Worm (Caenorhabditis elegans) whole organism, early embryonic: Measurements from ENCODE around the gene F02E11.2.

ENCODE experiments used
- F13C5.2 ChIP-seq: sonication (generic microtip); optimal IDR thresholded peaks from 2 replicates; lab custom pipeline; 2017; ENCODE audit warnings: mild to moderate bottlenecking, missing genetic modification characterization, inconsistent platforms, missing compliant biosample characterization
- aly-1 ChIP-seq: sonication (generic microtip); optimal IDR thresholded peaks from 2 replicates; lab custom pipeline; 2016; ENCODE audit warnings: missing genetic modification characterization, missing compliant biosample characterization
- ceh-13 ChIP-seq: fragments of 200-800 bp; sonication (Bioruptor generic); optimal IDR thresholded peaks from 2 replicates; lab custom pipeline; 2018; ENCODE audit warnings: mild to moderate bottlenecking, missing genetic modification characterization, missing compliant biosample characterization
- ceh-36 ChIP-seq: sonication (generic microtip); optimal IDR thresholded peaks from 2 replicates; lab custom pipeline; 2016; ENCODE audit warnings: missing genetic modification characterization, inconsistent platforms, missing compliant biosample characterization
- ets-7 ChIP-seq: sonication (generic microtip); optimal IDR thresholded peaks from 2 replicates; lab custom pipeline; 2016; ENCODE audit warnings: missing genotype, missing genetic modification characterization, missing compliant biosample characterization
- flt-1 ChIP-seq: fragments of 200-800 bp; sonication (Bioruptor generic); IDR thresholded peaks from 2 replicates; pipeline ENCODE4 v1.3.6; 2022; ENCODE audit warnings: missing genetic modification characterization, missing compliant biosample characterization
- hmbx-1 ChIP-seq: sonication (generic microtip); optimal IDR thresholded peaks from 2 replicates; lab custom pipeline; 2016; ENCODE audit warnings: mild to moderate bottlenecking, missing genetic modification characterization, missing compliant biosample characterization
- pes-1 ChIP-seq: fragments of 200-800 bp; sonication (Bioruptor generic); IDR thresholded peaks from 2 replicates; pipeline ENCODE4 v1.3.6; 2022; ENCODE audit warnings: missing genetic modification reagents, missing genetic modification characterization, missing compliant biosample characterization
- sea-1 ChIP-seq: fragments of 200-800 bp; sonication (Bioruptor generic); conservative IDR thresholded peaks from 2 replicates; pipeline ENCODE4 v1.3.6; 2022; ENCODE audit warnings: missing genetic modification characterization, missing compliant biosample characterization
- tbx-11 ChIP-seq: fragments of 200-800 bp; sonication (Bioruptor generic); IDR thresholded peaks from 2 replicates; pipeline ENCODE4 v1.3.6; 2022; ENCODE audit warnings: missing genetic modification characterization, missing compliant biosample characterization

Gene F02E11.2

DNA sequence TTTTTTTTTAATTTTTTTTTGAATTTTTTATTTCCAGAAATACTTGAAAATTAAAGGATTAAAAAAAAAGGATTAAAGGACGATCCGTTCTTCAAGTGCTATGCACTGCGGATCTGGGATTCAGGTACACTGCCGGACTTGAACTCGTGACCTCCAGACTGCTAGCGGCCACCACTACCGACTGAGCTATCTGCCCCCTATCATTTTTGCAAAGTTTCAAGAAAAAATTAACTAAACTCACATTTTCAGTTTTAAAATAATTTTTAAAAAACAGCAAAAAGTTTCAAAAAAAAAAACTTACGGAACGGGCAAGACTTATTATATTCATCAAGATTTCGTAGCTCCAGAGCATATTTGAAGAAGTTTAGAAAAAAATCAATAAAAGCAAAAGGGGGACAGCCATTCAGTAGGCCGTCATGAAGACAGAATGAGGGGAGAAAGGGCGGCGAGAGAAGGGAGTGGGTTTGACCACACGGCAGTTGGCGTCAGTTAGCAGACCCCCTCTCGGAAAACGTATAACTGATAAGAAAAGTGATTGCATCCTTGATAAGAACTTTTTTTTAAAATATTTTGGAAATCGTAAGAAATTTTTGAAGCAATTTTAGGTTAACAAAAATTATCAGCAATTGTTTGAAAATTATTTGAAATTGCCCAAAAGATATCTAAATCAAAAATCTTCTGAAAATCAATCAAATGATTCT, 48.5 kb downstream of the F02E11.2 start:
- TF ChIP-seq ceh-36 (tag; lab: Kevin White, UChicago) (no peak), ceh-13 (no peak), hmbx-1 (tag; lab: Kevin White, UChicago) (no peak), sea-1 (GFP tag; lab: Robert Waterston, UW) (no peak), F13C5.2 (tag; lab: Kevin White, UChicago) (no peak), aly-1 (tag; lab: Kevin White, UChicago) (no peak), tbx-11 (no peak), pes-1 (GFP tag; lab: Robert Waterston, UW) (no peak), ets-7 (no peak)

DNA sequence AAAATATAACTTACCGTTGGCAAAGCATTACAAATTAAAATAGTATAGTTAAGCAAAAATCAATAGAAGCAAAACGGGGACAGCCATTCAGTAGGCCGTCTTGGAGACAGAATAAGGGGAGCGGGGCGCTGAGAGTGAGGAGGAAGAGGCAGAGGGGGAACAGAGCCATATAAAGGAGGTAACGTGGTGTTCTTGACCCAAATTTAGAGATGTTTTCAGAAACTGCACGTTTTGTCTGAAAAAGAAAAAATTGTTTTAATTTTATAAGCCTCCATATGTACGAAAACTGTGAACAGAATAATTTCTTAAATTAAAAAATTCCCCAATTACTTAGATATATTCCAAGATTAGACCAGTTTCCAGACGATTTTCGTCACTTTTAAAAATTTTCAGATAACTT, 50.8 kb downstream of the F02E11.2 start, which contains the start of gene F39E9.6:
TSS of gene F39E9.6 (minus strand) at position 101 of the 400 bp plus-strand sequence.
- no peak for TF ChIP-seq tbx-11
- TF ChIP-seq flt-1 (GFP tag; lab: Robert Waterston, UW): no peak
- no peak for TF ChIP-seq hmbx-1 (tag; lab: Kevin White, UChicago)
